Worm (Caenorhabditis elegans): ENCODE results near the gene pccb-1.

Gene pccb-1

ce11 chrX:3127626-3128142 is 38.3 kb downstream of the pccb-1 start (continued):
- TF ChIP-seq T20F7.1 (GFP tag; optimal IDR thresholded peaks at IDR 0.05) = no peak
- peak; percentile 92 for TF ChIP-seq mxl-3 (GFP tag; optimal IDR thresholded peaks at IDR 0.05)
- TF ChIP-seq dmd-9 (GFP tag; IDR thresholded peaks at IDR 0.05) = 0 out of 2 replicates have a peak, but pooled peaks have one; percentile 43
- TF ChIP-seq nhr-25 (tag; optimal IDR thresholded peaks at IDR 0.05; ENCODE audit: borderline replicate concordance, insufficient read depth) = peak; percentile 96

ce11 chrX:3135186-3135585 is 45.8 kb downstream of the pccb-1 start, which contains the start of gene K10B3.1:
K10B3.1 (plus strand) TSS chrX:3135486.
- peak; percentile 17 for TF ChIP-seq hlh-11 (tag; optimal IDR thresholded peaks at IDR 0.05)
- no peak for TF ChIP-seq zfp-2 (tag; optimal IDR thresholded peaks at IDR 0.05)

- TF ChIP-seq unc-39 (tag; optimal IDR thresholded peaks at IDR 0.05) = no peak
- peak; percentile 1 for TF ChIP-seq mxl-3 (GFP tag; optimal IDR thresholded peaks at IDR 0.05)
- no peak for TF ChIP-seq mes-2 (tag; optimal IDR thresholded peaks at IDR 0.05; ENCODE audit: poor library complexity, severe bottlenecking)
- TF ChIP-seq tra-1 (GFP tag; IDR thresholded peaks at IDR 0.05) = no peak
- TF ChIP-seq ceh-28 (tag; optimal IDR thresholded peaks at IDR 0.05) = no peak
- no peak for TF ChIP-seq ceh-32 (tag; optimal IDR thresholded peaks at IDR 0.05; ENCODE audit: poor library complexity)
Measured at ce11 chrX:3139516-3140301, 50.4 kb downstream of the pccb-1 start.

ce11 chrX:3141704-3142103 is 52.4 kb downstream of the pccb-1 start:
- no peak for TF ChIP-seq Y105C5A.15 (GFP tag; IDR thresholded peaks at IDR 0.05)
- TF ChIP-seq daf-8 (GFP tag; IDR thresholded peaks at IDR 0.05) = no peak
- no peak for TF ChIP-seq nhr-111 (GFP tag; optimal IDR thresholded peaks at IDR 0.05)
- no peak for TF ChIP-seq zag-1 (tag; optimal IDR thresholded peaks at IDR 0.05)
- TF ChIP-seq dve-1 (tag; optimal IDR thresholded peaks at IDR 0.05; ENCODE audit: insufficient read depth) = peak; percentile 55
- TF ChIP-seq dmd-6 (GFP tag; IDR thresholded peaks at IDR 0.05) = peak; percentile 31; the same call in 1 of the 2 replicates
- TF ChIP-seq R02D3.7 (tag; optimal IDR thresholded peaks at IDR 0.05) = no peak
- TF ChIP-seq skn-1 (tag; optimal IDR thresholded peaks at IDR 0.05) = no peak
- 0 out of 2 replicates have a peak, but pooled peaks have one; percentile 55 for TF ChIP-seq tra-1 (GFP tag; IDR thresholded peaks at IDR 0.05)
- TF ChIP-seq hlh-11 (tag; optimal IDR thresholded peaks at IDR 0.05) = peak; percentile 45
- TF ChIP-seq daf-16 (GFP tag; optimal IDR thresholded peaks at IDR 0.05) = no peak
- peak; percentile 98 for TF ChIP-seq daf-16 (tag; optimal IDR thresholded peaks at IDR 0.05)
- TF ChIP-seq dpl-1 (GFP tag; optimal IDR thresholded peaks at IDR 0.05) = no peak
- TF ChIP-seq aha-1 (tag) = peak; percentile 46
